Worm (Caenorhabditis elegans): ENCODE measurements around the gene T03F6.6.

ce11 chrIII:13427817-13428216 lies 47.7 kb upstream of the T03F6.6 start:
- TF ChIP-seq him-1 (tag; optimal IDR thresholded peaks at IDR 0.05): no peak
- no peak for TF ChIP-seq dao-5 (tag; optimal IDR thresholded peaks at IDR 0.05)
- TF ChIP-seq W03F9.2 (tag; optimal IDR thresholded peaks at IDR 0.05): no peak

Measured in whole organism, L4/young adult.